Worm (Caenorhabditis elegans): ENCODE measurements around the gene nkb-3.

The nkb-3 gene

DNA sequence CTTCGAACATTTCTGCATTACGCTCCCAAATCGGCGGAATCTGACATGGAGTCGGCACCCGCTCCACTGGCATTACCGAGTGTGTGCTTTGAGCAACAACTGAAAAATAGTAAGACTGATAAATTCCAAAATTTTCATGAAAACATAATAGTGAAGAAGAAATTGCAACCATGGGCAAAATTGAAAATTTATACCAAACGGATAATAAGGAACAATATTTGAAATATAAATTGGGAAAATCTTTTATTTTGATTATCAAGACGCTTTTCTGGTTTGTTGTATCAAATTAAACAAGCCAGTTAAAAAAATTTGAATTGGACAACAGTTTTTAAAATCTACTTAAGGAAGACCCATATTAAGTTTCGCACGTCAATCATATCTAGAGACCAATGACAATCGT is 23.2 kb upstream of the nkb-3 start, which contains the start of gene ZK1086.2:
Gene ZK1086.2, minus strand, starts transcription at position 101 of the 400 bp plus-strand sequence.
- no peak for TF ChIP-seq unc-86 (tag; optimal IDR thresholded peaks at IDR 0.05)
- TF ChIP-seq hlh-17 (GFP tag; optimal IDR thresholded peaks at IDR 0.05; ENCODE audit: borderline replicate concordance) = no peak
- no peak for TF ChIP-seq grh-1 (GFP tag; IDR thresholded peaks at IDR 0.05)
- no peak for TF ChIP-seq isw-1 (GFP tag; IDR thresholded peaks at IDR 0.05)
- no peak for TF ChIP-seq alr-1 (tag; optimal IDR thresholded peaks at IDR 0.05; ENCODE audit: borderline replicate concordance)
- TF ChIP-seq lin-35 (GFP tag; optimal IDR thresholded peaks at IDR 0.05) = no peak
- no peak for TF ChIP-seq mdl-1 (tag; optimal IDR thresholded peaks at IDR 0.05)
- TF ChIP-seq nhr-47 (tag; optimal IDR thresholded peaks at IDR 0.05) = no peak
- no peak for TF ChIP-seq rnt-1 (tag; optimal IDR thresholded peaks at IDR 0.05)
- TF ChIP-seq snpc-4 (tag; optimal IDR thresholded peaks at IDR 0.05) = no peak

ce11 chrX:13790532-13790931 is 20.2 kb upstream of the nkb-3 start, which contains the start of gene ZK1086.3:
TSS of gene ZK1086.3 (plus strand) at chrX:13790832.
- no peak for TF ChIP-seq swsn-7 (tag; optimal IDR thresholded peaks at IDR 0.05)
- TF ChIP-seq mef-2 (tag; optimal IDR thresholded peaks at IDR 0.05) = no peak
- TF ChIP-seq pax-3 (tag; optimal IDR thresholded peaks at IDR 0.05) = no peak
- TF ChIP-seq grh-1 (GFP tag; IDR thresholded peaks at IDR 0.05) = no peak
- no peak for TF ChIP-seq ceh-63 (GFP tag; optimal IDR thresholded peaks at IDR 0.05)
- TF ChIP-seq sptf-1 (tag; optimal IDR thresholded peaks at IDR 0.05) = no peak
- TF ChIP-seq C16A3.4 (tag; optimal IDR thresholded peaks at IDR 0.05) = no peak
- TF ChIP-seq pag-3 (tag; optimal IDR thresholded peaks at IDR 0.05; ENCODE audit: borderline replicate concordance, insufficient read depth) = no peak
- no peak for TF ChIP-seq nhr-28 (tag; optimal IDR thresholded peaks at IDR 0.05)

ce11 chrX:13785268-13785667 is 14.9 kb upstream of the nkb-3 start, which contains the start of gene F55F3.4:
TSS of gene F55F3.4 (plus strand) at chrX:13785568.
- TF ChIP-seq mep-1 (tag; optimal IDR thresholded peaks at IDR 0.05) (no peak), nhr-47 (tag; optimal IDR thresholded peaks at IDR 0.05) (no peak)

- TF ChIP-seq skn-1 (tag; optimal IDR thresholded peaks at IDR 0.05) = no peak
- TF ChIP-seq nhr-237 (tag; optimal IDR thresholded peaks at IDR 0.05) = no peak
- TF ChIP-seq C16A3.4 (tag; optimal IDR thresholded peaks at IDR 0.05) = no peak
- no peak for TF ChIP-seq pqm-1 (tag; optimal IDR thresholded peaks at IDR 0.05)
- peak in 1 of 6 experiments; percentile 30 for TF ChIP-seq elt-3 (tag; optimal IDR thresholded peaks at IDR 0.05)
- TF ChIP-seq alr-1 (tag; optimal IDR thresholded peaks at IDR 0.05; ENCODE audit: borderline replicate concordance) = no peak
- TF ChIP-seq hpl-2 (GFP tag; optimal IDR thresholded peaks at IDR 0.05) = no peak
- TF ChIP-seq efl-3 (GFP tag; optimal IDR thresholded peaks at IDR 0.05) = no peak
- TF ChIP-seq fkh-10 (GFP tag; optimal IDR thresholded peaks at IDR 0.05) = no peak
- no peak for TF ChIP-seq snpc-4 (tag; optimal IDR thresholded peaks at IDR 0.05)
- no peak for TF ChIP-seq C34B4.2 (tag; optimal IDR thresholded peaks at IDR 0.05)
- TF ChIP-seq nhr-84 (tag; optimal IDR thresholded peaks at IDR 0.05) = no peak
- TF ChIP-seq dpl-1 (GFP tag; optimal IDR thresholded peaks at IDR 0.05) = no peak
- peak; percentile 38 for TF ChIP-seq elt-2 (tag; optimal IDR thresholded peaks at IDR 0.05)
- no peak for TF ChIP-seq pag-3 (tag; optimal IDR thresholded peaks at IDR 0.05; ENCODE audit: borderline replicate concordance, insufficient read depth)
- no peak for TF ChIP-seq ceh-82 (tag; optimal IDR thresholded peaks at IDR 0.05)
- no peak for TF ChIP-seq nhr-47 (tag; optimal IDR thresholded peaks at IDR 0.05)
- no peak for TF ChIP-seq unc-62 (GFP tag; optimal IDR thresholded peaks at IDR 0.05)
- no peak for TF ChIP-seq vab-15 (tag; optimal IDR thresholded peaks at IDR 0.05)
- TF ChIP-seq nhr-11 (tag; optimal IDR thresholded peaks at IDR 0.05) = no peak
- TF ChIP-seq F16B12.6 (tag; optimal IDR thresholded peaks at IDR 0.05) = no peak
- TF ChIP-seq dsc-1 (tag; optimal IDR thresholded peaks at IDR 0.05) = no peak
- no peak for TF ChIP-seq ama-1 (optimal IDR thresholded peaks at IDR 0.05)
- TF ChIP-seq unc-86 (tag; optimal IDR thresholded peaks at IDR 0.05) = no peak
- no peak for TF ChIP-seq sox-4 (tag; optimal IDR thresholded peaks at IDR 0.05)
- no peak for TF ChIP-seq ceh-88 (GFP tag; IDR thresholded peaks at IDR 0.05)
- no peak for TF ChIP-seq ceh-63 (GFP tag; optimal IDR thresholded peaks at IDR 0.05)
- TF ChIP-seq mdl-1 (tag; optimal IDR thresholded peaks at IDR 0.05) = no peak
- TF ChIP-seq unc-98 (GFP tag; IDR thresholded peaks at IDR 0.05) = no peak
- TF ChIP-seq fkh-4 (tag; optimal IDR thresholded peaks at IDR 0.05; ENCODE audit: borderline replicate concordance) = no peak
- TF ChIP-seq nhr-71 (tag; optimal IDR thresholded peaks at IDR 0.05) = peak; percentile 15
- no peak for TF ChIP-seq unc-130 (tag; optimal IDR thresholded peaks at IDR 0.05)
- TF ChIP-seq ets-5 (GFP tag; IDR thresholded peaks at IDR 0.05) = no peak
- TF ChIP-seq ztf-11 (tag; optimal IDR thresholded peaks at IDR 0.05) = no peak
- no peak for TF ChIP-seq hlh-17 (GFP tag; optimal IDR thresholded peaks at IDR 0.05; ENCODE audit: borderline replicate concordance)
- TF ChIP-seq tlp-1 (tag; optimal IDR thresholded peaks at IDR 0.05) = no peak
Observed at ce11 chrX:13782074-13782462, 11.7 kb upstream of the nkb-3 start.
